Fruit fly (Drosophila melanogaster) whole organism, embryonic: ENCODE data around the gene CG7914.

ENCODE experiments used
- Atf-2 ChIP-seq: fragments of 200-800 bp; sonication (Bioruptor generic); optimal IDR thresholded peaks from 2 replicates; lab custom pipeline; 2016; ENCODE audit warnings: missing biosample characterization, missing genetic modification characterization
- CG12104 ChIP-seq: fragments of 200-800 bp; sonication (Bioruptor generic); optimal IDR thresholded peaks from 3 replicates; lab custom pipeline; 2016; ENCODE audit warnings: missing biosample characterization, missing genetic modification characterization
- CG12744 ChIP-seq: fragments of 200-800 bp; sonication (Bioruptor generic); optimal IDR thresholded peaks from 2 replicates; lab custom pipeline; 2016; ENCODE audit warnings: missing biosample characterization, missing genetic modification characterization
- CG13287 ChIP-seq: fragments of 200-800 bp; sonication (Bioruptor generic); IDR thresholded peaks from 2 replicates; pipeline ENCODE4 v1.3.6; 2022; ENCODE audit warnings: missing biosample characterization, missing genetic modification characterization; ENCODE audit not compliant: partially characterized antibody
- CG13775 ChIP-seq: fragments of 200-800 bp; sonication (Bioruptor generic); optimal IDR thresholded peaks from 3 replicates; lab custom pipeline; 2017; ENCODE audit warnings: missing biosample characterization, mild to moderate bottlenecking, missing genetic modification characterization
- CG15514 ChIP-seq: fragments of 200-800 bp; sonication (Bioruptor generic); optimal IDR thresholded peaks from 3 replicates; lab custom pipeline; 2017; ENCODE audit warnings: missing biosample characterization, missing genetic modification characterization, mild to moderate bottlenecking, moderate library complexity, missing genetic modification reagents
- CG17186 ChIP-seq: fragments of 200-800 bp; sonication (Bioruptor generic); optimal IDR thresholded peaks from 3 replicates; lab custom pipeline; 2017; ENCODE audit warnings: missing biosample characterization, missing genetic modification reagents, missing genetic modification characterization
- CG2889 ChIP-seq: fragments of 200-800 bp; sonication (Bioruptor generic); IDR thresholded peaks from 3 replicates; pipeline ENCODE4 v1.3.6; 2022; ENCODE audit warnings: missing biosample characterization, missing genetic modification characterization
- CG33557 ChIP-seq: fragments of 200-800 bp; sonication (Bioruptor generic); optimal IDR thresholded peaks from 2 replicates; lab custom pipeline; 2019; ENCODE audit warnings: missing biosample characterization, mild to moderate bottlenecking, missing genetic modification characterization, moderate library complexity
- CG34376 ChIP-seq: fragments of 200-800 bp; sonication (Bioruptor generic); optimal IDR thresholded peaks from 2 replicates; lab custom pipeline; 2018; ENCODE audit warnings: missing biosample characterization, mild to moderate bottlenecking, missing genetic modification characterization
- CG4328 ChIP-seq: fragments of 200-800 bp; sonication (Bioruptor generic); optimal IDR thresholded peaks from 3 replicates; lab custom pipeline; 2017; ENCODE audit warnings: missing biosample characterization, missing genetic modification reagents, missing genetic modification characterization
- CG4404 ChIP-seq: fragments of 200-800 bp; sonication (Bioruptor generic); IDR thresholded peaks from 2 replicates; pipeline ENCODE4 v1.3.6; 2022; ENCODE audit warnings: missing biosample characterization, missing genetic modification characterization
- CG9797 ChIP-seq: fragments of 200-800 bp; sonication (Bioruptor generic); optimal IDR thresholded peaks from 3 replicates; lab custom pipeline; 2018; ENCODE audit warnings: missing biosample characterization, mild to moderate bottlenecking, missing genetic modification characterization
- CG9932 ChIP-seq: fragments of 200-800 bp; sonication (Bioruptor generic); IDR thresholded peaks from 2 replicates; pipeline ENCODE4 v1.3.6; 2022; ENCODE audit warnings: missing biosample characterization, missing genetic modification characterization
- Dad ChIP-seq: fragments of 200-800 bp; sonication (Bioruptor generic); optimal IDR thresholded peaks from 3 replicates; lab custom pipeline; 2016; ENCODE audit warnings: missing biosample characterization, missing genetic modification characterization
- Dek ChIP-seq: fragments of 200-800 bp; sonication (Bioruptor generic); optimal IDR thresholded peaks from 3 replicates; lab custom pipeline; 2019; ENCODE audit warnings: missing biosample characterization, mild to moderate bottlenecking, missing genetic modification characterization, moderate library complexity
- Drgx ChIP-seq: fragments of 200-800 bp; sonication (Bioruptor generic); IDR thresholded peaks from 2 replicates; pipeline ENCODE4 v1.3.6; 2022; ENCODE audit warnings: missing biosample characterization, missing genetic modification characterization
- H15 ChIP-seq: fragments of 200-800 bp; sonication (Bioruptor generic); IDR thresholded peaks from 3 replicates; pipeline ENCODE4 v1.3.6; 2022; ENCODE audit warnings: missing biosample characterization, missing genetic modification characterization
- Jarid2 ChIP-seq: fragments of 200-800 bp; sonication (Bioruptor generic); optimal IDR thresholded peaks from 3 replicates; lab custom pipeline; 2017; ENCODE audit warnings: mild to moderate bottlenecking, missing biosample characterization, missing genetic modification reagents, missing genetic modification characterization
- NC2α ChIP-seq: fragments of 200-800 bp; sonication (Bioruptor generic); optimal IDR thresholded peaks from 2 replicates; lab custom pipeline; 2016; ENCODE audit warnings: missing biosample characterization, missing genetic modification characterization
- Nf-YB ChIP-seq: fragments of 200-800 bp; sonication (Bioruptor generic); optimal IDR thresholded peaks from 3 replicates; lab custom pipeline; 2019; ENCODE audit warnings: missing biosample characterization, mild to moderate bottlenecking, missing genetic modification characterization, moderate library complexity
- Sox102F ChIP-seq: fragments of 200-800 bp; sonication (Bioruptor generic); optimal IDR thresholded peaks from 2 replicates; lab custom pipeline; 2018; ENCODE audit warnings: missing biosample characterization, mild to moderate bottlenecking, missing genetic modification characterization, moderate library complexity
- cas ChIP-seq: fragments of 200-800 bp; sonication (Bioruptor generic); IDR thresholded peaks from 2 replicates; pipeline ENCODE4 v1.3.6; 2022; ENCODE audit warnings: missing biosample characterization, missing genetic modification characterization
- corto ChIP-seq: fragments of 200-800 bp; sonication (Bioruptor generic); optimal IDR thresholded peaks from 2 replicates; lab custom pipeline; 2016; ENCODE audit warnings: missing biosample characterization, mild to moderate bottlenecking, missing genetic modification characterization, moderate library complexity
- crol ChIP-seq: fragments of 200-800 bp; sonication (Bioruptor generic); IDR thresholded peaks from 2 replicates; pipeline ENCODE4 v1.3.6; 2022; ENCODE audit warnings: missing biosample characterization, missing genetic modification characterization
- da ChIP-seq: fragments of 200-800 bp; sonication (Bioruptor generic); optimal IDR thresholded peaks from 2 replicates; lab custom pipeline; 2016; ENCODE audit warnings: missing biosample characterization, missing genetic modification characterization
- exex ChIP-seq: fragments of 200-800 bp; sonication (Bioruptor generic); optimal IDR thresholded peaks from 4 replicates; lab custom pipeline; 2018; ENCODE audit warnings: missing biosample characterization, mild to moderate bottlenecking, missing genetic modification characterization, moderate library complexity
- fru ChIP-seq: fragments of >200 bp; optimal IDR thresholded peaks from 2 replicates; lab custom pipeline; 2017
- gem ChIP-seq: fragments of 200-800 bp; sonication (Bioruptor generic); optimal IDR thresholded peaks from 2 replicates; lab custom pipeline; 2019; ENCODE audit warnings: missing biosample characterization, mild to moderate bottlenecking, missing genetic modification characterization, moderate library complexity
- her ChIP-seq: fragments of 200-800 bp; sonication (Bioruptor generic); optimal IDR thresholded peaks from 2 replicates; lab custom pipeline; 2016; ENCODE audit warnings: missing biosample characterization, missing genetic modification characterization
- jing ChIP-seq: fragments of 200-800 bp; sonication (Bioruptor generic); optimal IDR thresholded peaks from 2 replicates; lab custom pipeline; 2018; ENCODE audit warnings: missing biosample characterization, mild to moderate bottlenecking, missing genetic modification characterization
- klu ChIP-seq: fragments of 200-800 bp; sonication (Bioruptor generic); IDR thresholded peaks from 2 replicates; pipeline ENCODE4 v1.3.6; 2022; ENCODE audit warnings: missing biosample characterization, missing genetic modification characterization
- kni ChIP-seq: fragments of 200-800 bp; sonication (Bioruptor generic); optimal IDR thresholded peaks from 3 replicates; lab custom pipeline; 2017; ENCODE audit warnings: mild to moderate bottlenecking, missing biosample characterization, missing genetic modification reagents, missing genetic modification characterization
- lbe ChIP-seq: fragments of 200-800 bp; sonication (Bioruptor generic); optimal IDR thresholded peaks from 2 replicates; lab custom pipeline; 2016; ENCODE audit warnings: missing biosample characterization, mild to moderate bottlenecking, missing genetic modification characterization
- lola ChIP-seq, 3 experiments: fragments of >200 bp in 2 of 3; fragments of 200-800 bp in 1 of 3; sonication (Bioruptor generic) in 1 of 3; optimal IDR thresholded peaks; 2 replicates each; lab custom pipeline; 2017 to 2019; ENCODE audit warnings: missing biosample characterization in 3 of 3, missing genetic modification characterization in 3 of 3, mild to moderate bottlenecking in 1 of 3, moderate library complexity in 1 of 3
- mirr ChIP-seq: fragments of 200-800 bp; sonication (Bioruptor generic); optimal IDR thresholded peaks from 3 replicates; lab custom pipeline; 2018; ENCODE audit warnings: missing biosample characterization, mild to moderate bottlenecking, missing genetic modification characterization
- pan ChIP-seq, 4 experiments: fragments of >200 bp in 3 of 4; fragments of 200-800 bp in 1 of 4; sonication (Bioruptor generic) in 1 of 4; optimal IDR thresholded peaks in 3 of 4; IDR thresholded peaks in 1 of 4; 2 replicates each; pipeline versions ENCODE4 v1.3.6 to Lab custom; 2017 to 2022; ENCODE audit warnings: missing biosample characterization in 2 of 4, missing genetic modification characterization in 2 of 4, mixed read lengths in 1 of 4
- pros ChIP-seq: fragments of 200-800 bp; sonication (Bioruptor generic); optimal IDR thresholded peaks from 3 replicates; lab custom pipeline; 2019; ENCODE audit warnings: missing biosample characterization, mild to moderate bottlenecking, missing genetic modification characterization, moderate library complexity
- ranshi ChIP-seq: fragments of 200-800 bp; sonication (Bioruptor generic); IDR thresholded peaks from 2 replicates; pipeline ENCODE4 v1.3.6; 2022; ENCODE audit warnings: missing biosample characterization, missing genetic modification characterization
- rib ChIP-seq: fragments of 200-800 bp; sonication (Bioruptor generic); IDR thresholded peaks from 2 replicates; pipeline ENCODE4 v1.3.6; 2022; ENCODE audit warnings: missing biosample characterization, missing genetic modification characterization
- run ChIP-seq: fragments of 200-800 bp; sonication (Bioruptor generic); optimal IDR thresholded peaks from 3 replicates; lab custom pipeline; 2018; ENCODE audit warnings: missing biosample characterization, mild to moderate bottlenecking, missing genetic modification characterization
- sens-2 ChIP-seq: fragments of 200-800 bp; sonication (Bioruptor generic); IDR thresholded peaks from 2 replicates; pipeline ENCODE4 v1.3.6; 2022; ENCODE audit warnings: missing biosample characterization, missing genetic modification characterization
- sr ChIP-seq: fragments of 200-800 bp; sonication (Bioruptor generic); IDR thresholded peaks from 3 replicates; pipeline ENCODE4 v1.3.6; 2022; ENCODE audit warnings: missing biosample characterization, missing genetic modification characterization
- sug ChIP-seq: fragments of 200-800 bp; optimal IDR thresholded peaks from 2 replicates; lab custom pipeline; 2019; ENCODE audit warnings: missing biosample characterization, mild to moderate bottlenecking, missing genetic modification characterization, moderate library complexity

The CG7914 gene

dm6 chrX:19240230-19240839, 47.1 kb upstream of the CG7914 start (continued):
- no peak for TF ChIP-seq corto

- peak; percentile 69 for TF ChIP-seq exex
- TF ChIP-seq Atf-2 (GFP tag; lab: Kevin White, UChicago) = no peak
- peak; percentile 48 for TF ChIP-seq run (tag; lab: Kevin White, UChicago)
- peak; percentile 76 for TF ChIP-seq mirr (GFP tag; lab: Kevin White, UChicago)
- TF ChIP-seq CG13287 = no peak
- TF ChIP-seq CG2889 (GFP tag; lab: Robert Waterston, UW) = no peak
- peak; percentile 78 for TF ChIP-seq sug
- peak; percentile 37 for TF ChIP-seq CG15514 (GFP tag; lab: Kevin White, UChicago)
- TF ChIP-seq pros (GFP tag; lab: Kevin White, UChicago) = no peak
- no peak for TF ChIP-seq Dad
- TF ChIP-seq CG34376 (GFP tag; lab: Kevin White, UChicago) = peak; percentile 11
- no peak for TF ChIP-seq CG17186
- TF ChIP-seq, all 482 proteins: peak for 6
Observed at dm6 chrX:19239365-19239764, 46.1 kb upstream of the CG7914 start.

- TF ChIP-seq lbe (GFP tag; lab: Kevin White, UChicago) (no peak), Dad (no peak), Nf-YB (GFP tag; lab: Kevin White, UChicago) (no peak), ranshi (GFP tag; lab: Robert Waterston, UW) (no peak), Sox102F (no peak), Jarid2 (GFP tag; lab: Kevin White, UChicago) (no peak), jing (GFP tag; lab: Kevin White, UChicago) (no peak)
Observed at dm6 chrX:19238613-19239012, 45.4 kb upstream of the CG7914 start.

dm6 chrX:19229855-19230433, 36.7 kb upstream of the CG7914 start:
- TF ChIP-seq gem (tag; lab: Kevin White, UChicago) = no peak
- TF ChIP-seq Drgx = peak; percentile 40; the same call in 1 of the 2 replicates

- TF ChIP-seq rib (GFP tag; lab: Robert Waterston, UW) (peak; percentile 32; the same call in 1 of the 2 replicates), CG9797 (no peak), fru (lab: Kevin White, UChicago) (no peak), CG4328 (no peak), CG4404 (GFP tag; lab: Robert Waterston, UW) (no peak), CG9932 (0 out of 2 replicates have a peak, but pooled peaks have one; percentile 8), pan (optimal IDR thresholded peaks at IDR 0.05; lab: Kevin White, UChicago) (no peak), pan (GFP tag; optimal IDR thresholded peaks at IDR 0.05 in 1 of 2, IDR thresholded peaks at IDR 0.05 in 1 of 2) (peak in 1 of 2 experiments; percentile 20), kni (no peak), crol (GFP tag; lab: Robert Waterston, UW) (peak; percentile 83), klu (no peak), sens-2 (GFP tag; lab: Robert Waterston, UW) (no peak), da (GFP tag; lab: Kevin White, UChicago) (no peak), CG12744 (no peak), cas (GFP tag; lab: Robert Waterston, UW) (no peak), Dek (tag; lab: Kevin White, UChicago) (no peak), CG33557 (GFP tag; lab: Kevin White, UChicago) (no peak), CG12104 (no peak), NC2α (GFP tag; lab: Kevin White, UChicago) (no peak), H15 (no peak), sr (GFP tag; lab: Robert Waterston, UW) (0 out of 3 replicates have a peak, but pooled peaks have one; percentile 43), lola (GFP tag; optimal IDR thresholded peaks at IDR 0.05; lab: Kevin White, UChicago) (no peak), CG13775 (peak; percentile 13), her (GFP tag; lab: Kevin White, UChicago) (no peak)
Observed at dm6 chrX:19225304-19225640, 32.0 kb upstream of the CG7914 start.
